Worm (Caenorhabditis elegans) whole organism, L4/young adult: ENCODE measurements around the gene snt-2.

Source experiments
- W03F9.2 ChIP-seq: fragments of 150-350 bp; optimal IDR thresholded peaks from 2 replicates; lab custom pipeline; 2014; ENCODE audit warnings: missing biosample characterization, missing genetic modification characterization
- dao-5 ChIP-seq: sonication (generic microtip); optimal IDR thresholded peaks from 2 replicates; lab custom pipeline; 2016; ENCODE audit warnings: missing genotype, missing genetic modification characterization, moderate library complexity, missing compliant biosample characterization
- him-1 ChIP-seq: sonication (generic microtip); optimal IDR thresholded peaks from 2 replicates; lab custom pipeline; 2016; ENCODE audit warnings: missing genotype, missing genetic modification reagents, missing genetic modification characterization, missing compliant biosample characterization

DNA sequence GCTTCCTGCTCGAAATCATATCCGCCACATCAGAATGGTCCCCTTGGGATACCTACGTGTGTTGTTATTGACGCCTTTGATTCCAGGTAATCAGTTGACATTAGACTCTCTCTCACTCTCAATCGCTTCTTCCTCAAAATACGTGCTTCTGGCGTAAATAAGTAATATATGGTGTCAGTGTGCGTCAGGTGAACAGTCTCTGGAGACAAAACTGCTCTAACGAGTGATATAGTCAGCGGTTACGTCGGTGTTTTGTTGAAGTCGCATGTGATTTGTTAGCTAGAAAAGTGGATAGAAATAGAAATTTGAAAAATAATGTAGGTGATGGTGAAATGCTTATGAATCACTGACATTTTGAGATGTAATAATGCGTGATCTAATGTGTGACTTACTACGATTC lies 8.5 kb upstream of the snt-2 start:
- no peak for TF ChIP-seq dao-5
- TF ChIP-seq W03F9.2 (tag; lab: Kevin White, UChicago): no peak
- TF ChIP-seq him-1 (tag; lab: Kevin White, UChicago): no peak
